Fruit fly (Drosophila melanogaster): ENCODE data around the gene baz.

DNA sequence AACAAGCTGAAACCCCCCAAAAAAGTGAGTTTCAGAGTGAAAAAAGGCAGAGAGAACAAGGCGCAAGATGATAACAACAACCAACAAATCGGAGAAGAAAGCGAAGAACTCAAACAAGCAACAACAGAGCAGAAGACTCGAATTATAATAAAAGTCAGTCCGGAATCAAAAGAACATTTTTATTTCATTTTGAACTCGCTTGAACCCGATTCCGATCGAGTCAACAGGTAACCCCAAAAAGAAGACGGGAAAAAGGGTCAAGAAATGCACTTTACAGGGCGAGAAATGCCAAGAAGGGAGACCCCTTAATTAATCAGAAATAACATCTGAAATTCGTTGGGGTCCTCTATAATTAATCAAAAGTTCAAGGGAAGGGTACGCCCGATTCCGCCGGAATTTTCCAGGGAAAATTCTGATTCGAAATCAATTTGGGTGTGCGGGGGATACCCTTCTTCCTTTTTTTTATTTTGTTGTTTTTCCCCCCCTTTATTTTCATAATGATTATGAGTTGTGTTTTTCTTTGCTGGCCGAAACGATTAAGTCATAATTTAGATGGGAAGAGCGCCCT, 2.7 kb downstream of the baz start:
- TF ChIP-seq EcR (GFP tag; optimal IDR thresholded peaks at IDR 0.05) (no peak), fd96Ca (GFP tag; IDR thresholded peaks at IDR 0.05) (no peak)

Measured in whole organism, pupa.